Worm (Caenorhabditis elegans) whole organism, L1 larva: ENCODE data around the gene mrpl-53.

Source experiments
- C34B4.2 ChIP-seq: sonication (generic microtip); optimal IDR thresholded peaks from 2 replicates; lab custom pipeline; 2017; ENCODE audit warnings: mild to moderate bottlenecking, missing genetic modification characterization, missing compliant biosample characterization
- F16B12.6 ChIP-seq: fragments of 150-350 bp; optimal IDR thresholded peaks from 2 replicates; lab custom pipeline; 2014; ENCODE audit warnings: missing biosample characterization, missing genetic modification characterization
- Y116A8C.19 ChIP-seq: sonication (generic microtip); optimal IDR thresholded peaks from 2 replicates; lab custom pipeline; 2016; ENCODE audit warnings: missing compliant biosample characterization, missing genetic modification characterization, borderline replicate concordance
- aha-1 ChIP-seq: fragments of 150-350 bp; optimal IDR thresholded peaks from 2 replicates; lab custom pipeline; 2014; ENCODE audit warnings: missing biosample characterization, missing genetic modification characterization
- alr-1 ChIP-seq: fragments of 200-800 bp; sonication (Bioruptor generic); optimal IDR thresholded peaks from 2 replicates; lab custom pipeline; 2018; ENCODE audit warnings: borderline replicate concordance, mild to moderate bottlenecking, missing genetic modification characterization, missing compliant biosample characterization
- aly-2 ChIP-seq: fragments of 150-350 bp; optimal IDR thresholded peaks from 2 replicates; lab custom pipeline; 2014; ENCODE audit warnings: missing biosample characterization, missing genetic modification characterization
- ama-1 ChIP-seq: fragments of 150-350 bp; optimal IDR thresholded peaks from 2 replicates; lab custom pipeline; 2014
- blmp-1 ChIP-seq: fragments of 150-350 bp; optimal IDR thresholded peaks from 2 replicates; lab custom pipeline; 2014; ENCODE audit warnings: missing biosample characterization, missing genetic modification characterization
- ceh-82 ChIP-seq, 3 experiments: fragments of 150-350 bp in 1 of 3; sonication (generic microtip) in 2 of 3; optimal IDR thresholded peaks; 2 replicates each; lab custom pipeline; 2014 to 2017; ENCODE audit warnings: missing biosample characterization in 3 of 3, missing genetic modification characterization in 3 of 3
- ceh-88 ChIP-seq: fragments of 200-800 bp; sonication (Bioruptor generic); IDR thresholded peaks from 2 replicates; pipeline ENCODE4 v1.3.6; 2022; ENCODE audit warnings: missing genetic modification characterization, missing compliant biosample characterization
- efl-1 ChIP-seq, 4 experiments: fragments of 150-350 bp; optimal IDR thresholded peaks in 3 of 4; peaks in 1 of 4; 1 replicate in 1 of 4; 2 replicates in 3 of 4; lab custom pipeline; 2014; ENCODE audit warnings: missing biosample characterization in 2 of 4, missing genetic modification characterization in 2 of 4, missing genetic modification reagents in 2 of 4
- egl-27 ChIP-seq, 2 experiments: fragments of 150-350 bp in 1 of 2; sonication (generic microtip); optimal IDR thresholded peaks; 3 replicates each; lab custom pipeline; 2017 to 2018; ENCODE audit warnings: missing biosample characterization in 2 of 2, missing genetic modification characterization in 2 of 2, missing genetic modification reagents in 2 of 2
- elt-3 ChIP-seq, 6 experiments: fragments of 150-350 bp in 1 of 6; sonication (generic microtip); optimal IDR thresholded peaks; 2 replicates each; lab custom pipeline; 2017 to 2018; ENCODE audit warnings: missing biosample characterization in 6 of 6, missing genetic modification characterization in 6 of 6, inconsistent platforms in 1 of 6
- fkh-10 ChIP-seq: sonication (generic microtip); optimal IDR thresholded peaks from 2 replicates; lab custom pipeline; 2017; ENCODE audit warnings: missing biosample characterization, missing genetic modification reagents, missing genetic modification characterization
- grh-1 ChIP-seq: fragments of 200-800 bp; sonication (Bioruptor generic); IDR thresholded peaks from 2 replicates; pipeline ENCODE4 v1.3.6; 2022; ENCODE audit warnings: missing genetic modification reagents, missing genetic modification characterization, missing compliant biosample characterization
- jun-1 ChIP-seq: fragments of 150-350 bp; optimal IDR thresholded peaks from 2 replicates; lab custom pipeline; 2014; ENCODE audit warnings: missing biosample characterization, missing genetic modification reagents, missing genetic modification characterization
- lin-13 ChIP-seq: fragments of 150-350 bp; optimal IDR thresholded peaks from 2 replicates; lab custom pipeline; 2014; ENCODE audit warnings: missing biosample characterization, missing genetic modification reagents, missing genetic modification characterization
- lin-14 ChIP-seq: fragments of 200-800 bp; sonication (Bioruptor generic); optimal IDR thresholded peaks from 2 replicates; lab custom pipeline; 2018; ENCODE audit warnings: mild to moderate bottlenecking, missing genetic modification characterization, moderate library complexity, missing compliant biosample characterization
- lin-35 ChIP-seq, 2 experiments: fragments of 150-350 bp; optimal IDR thresholded peaks; 2 replicates each; lab custom pipeline; 2014; ENCODE audit warnings: missing biosample characterization in 2 of 2, missing genetic modification characterization in 2 of 2, missing genetic modification reagents in 2 of 2
- lin-39 ChIP-seq: fragments of 150-350 bp; optimal IDR thresholded peaks from 2 replicates; lab custom pipeline; 2014; ENCODE audit warnings: missing biosample characterization, missing genetic modification reagents, missing genetic modification characterization
- lsy-2 ChIP-seq, 2 experiments: fragments of 150-350 bp; optimal IDR thresholded peaks; 2 replicates each; lab custom pipeline; 2014; ENCODE audit warnings: missing biosample characterization in 2 of 2, missing genetic modification characterization in 2 of 2
- mef-2 ChIP-seq: fragments of 150-350 bp; optimal IDR thresholded peaks from 2 replicates; lab custom pipeline; 2014; ENCODE audit warnings: missing biosample characterization, missing genetic modification characterization
- mep-1 ChIP-seq: fragments of 150-350 bp; optimal IDR thresholded peaks from 2 replicates; lab custom pipeline; 2014; ENCODE audit warnings: missing biosample characterization, missing genetic modification characterization
- nhr-19 ChIP-seq: fragments of 200-800 bp; sonication (Bioruptor generic); conservative IDR thresholded peaks from 2 replicates; pipeline ENCODE4 v1.3.6; 2022; ENCODE audit warnings: missing genetic modification characterization, missing compliant biosample characterization
- nhr-20 ChIP-seq: sonication (generic microtip); optimal IDR thresholded peaks from 2 replicates; lab custom pipeline; 2016; ENCODE audit warnings: mild to moderate bottlenecking, missing genetic modification characterization, missing compliant biosample characterization
- nhr-237 ChIP-seq: fragments of 150-350 bp; optimal IDR thresholded peaks from 2 replicates; lab custom pipeline; 2014; ENCODE audit warnings: missing biosample characterization, missing genetic modification characterization
- nhr-28 ChIP-seq: fragments of 150-350 bp; optimal IDR thresholded peaks from 2 replicates; lab custom pipeline; 2014; ENCODE audit warnings: missing biosample characterization, missing genetic modification characterization
- nhr-71 ChIP-seq: sonication (generic microtip); optimal IDR thresholded peaks from 2 replicates; lab custom pipeline; 2016; ENCODE audit warnings: mild to moderate bottlenecking, missing genetic modification characterization, moderate library complexity, missing compliant biosample characterization
- nhr-85 ChIP-seq: sonication (generic microtip); peaks from one replicate; lab custom pipeline; 2016; ENCODE audit warnings: missing genetic modification characterization, inconsistent platforms, missing compliant biosample characterization
- nhr-90 ChIP-seq: sonication (generic microtip); optimal IDR thresholded peaks from 2 replicates; lab custom pipeline; 2016; ENCODE audit warnings: mild to moderate bottlenecking, missing genetic modification characterization, missing compliant biosample characterization; ENCODE audit not compliant: poor library complexity
- pag-3 ChIP-seq: sonication (generic microtip); optimal IDR thresholded peaks from 2 replicates; lab custom pipeline; 2017; ENCODE audit warnings: missing genetic modification characterization, mild to moderate bottlenecking, missing compliant biosample characterization, antibody characterized with exemption, borderline replicate concordance; ENCODE audit not compliant: insufficient read depth
- pax-3 ChIP-seq: fragments of 200-800 bp; sonication (Bioruptor generic); optimal IDR thresholded peaks from 2 replicates; lab custom pipeline; 2018; ENCODE audit warnings: mild to moderate bottlenecking, missing genetic modification characterization, moderate library complexity, missing compliant biosample characterization
- pqm-1 ChIP-seq: sonication (generic microtip); optimal IDR thresholded peaks from 3 replicates; lab custom pipeline; 2017; ENCODE audit warnings: missing biosample characterization, missing genetic modification characterization
- rnt-1 ChIP-seq: sonication (generic microtip); optimal IDR thresholded peaks from 2 replicates; lab custom pipeline; 2016; ENCODE audit warnings: mild to moderate bottlenecking, missing genetic modification characterization, moderate library complexity, missing compliant biosample characterization
- snu-23 ChIP-seq: sonication (generic microtip); optimal IDR thresholded peaks from 2 replicates; lab custom pipeline; 2016; ENCODE audit warnings: missing genetic modification characterization, missing compliant biosample characterization
- sptf-1 ChIP-seq: fragments of 150-350 bp; optimal IDR thresholded peaks from 2 replicates; lab custom pipeline; 2014; ENCODE audit warnings: missing biosample characterization, missing genetic modification characterization
- swsn-7 ChIP-seq: sonication (generic microtip); optimal IDR thresholded peaks from 2 replicates; lab custom pipeline; 2016; ENCODE audit warnings: missing genetic modification characterization, missing compliant biosample characterization
- tbx-2 ChIP-seq: sonication (generic microtip); optimal IDR thresholded peaks from 2 replicates; lab custom pipeline; 2016; ENCODE audit warnings: missing genetic modification characterization, missing compliant biosample characterization
- unc-130 ChIP-seq: fragments of 150-350 bp; optimal IDR thresholded peaks from 2 replicates; lab custom pipeline; 2017; ENCODE audit warnings: missing biosample characterization, missing genetic modification characterization, inconsistent platforms
- unc-30 ChIP-seq: sonication (generic microtip); optimal IDR thresholded peaks from 2 replicates; lab custom pipeline; 2017; ENCODE audit warnings: missing biosample characterization, missing genetic modification characterization
- unc-86 ChIP-seq: sonication (generic microtip); optimal IDR thresholded peaks from 2 replicates; lab custom pipeline; 2016; ENCODE audit warnings: missing genetic modification characterization, missing compliant biosample characterization
- zag-1 ChIP-seq: fragments of 150-350 bp; optimal IDR thresholded peaks from 2 replicates; lab custom pipeline; 2014; ENCODE audit warnings: missing biosample characterization, missing genetic modification characterization
- ztf-11 ChIP-seq, 2 experiments: sonication (generic microtip); optimal IDR thresholded peaks; 2 replicates each; lab custom pipeline; 2016 to 2017; ENCODE audit warnings: missing genetic modification characterization in 2 of 2, missing biosample characterization in 1 of 2, missing compliant biosample characterization in 1 of 2

The mrpl-53 gene

ce11 chrII:9566045-9566444 is 31.4 kb upstream of the mrpl-53 start (continued):
- TF ChIP-seq pqm-1 (no peak), nhr-237 (no peak), lin-35 (GFP tag; optimal IDR thresholded peaks at IDR 0.05; lab: Kevin White, UChicago) (peak; percentile 11 to 54), ceh-82 (tag; optimal IDR thresholded peaks at IDR 0.05; lab: Kevin White, UChicago) (peak in 1 of 3 experiments; percentile 12), lin-13 (GFP tag; lab: Kevin White, UChicago) (peak; percentile 7), nhr-28 (tag; lab: Kevin White, UChicago) (no peak), ceh-88 (GFP tag; lab: Robert Waterston, UW) (no peak), alr-1 (tag; lab: Kevin White, UChicago) (no peak), egl-27 (tag; optimal IDR thresholded peaks at IDR 0.05; lab: Kevin White, UChicago) (no peak)

DNA sequence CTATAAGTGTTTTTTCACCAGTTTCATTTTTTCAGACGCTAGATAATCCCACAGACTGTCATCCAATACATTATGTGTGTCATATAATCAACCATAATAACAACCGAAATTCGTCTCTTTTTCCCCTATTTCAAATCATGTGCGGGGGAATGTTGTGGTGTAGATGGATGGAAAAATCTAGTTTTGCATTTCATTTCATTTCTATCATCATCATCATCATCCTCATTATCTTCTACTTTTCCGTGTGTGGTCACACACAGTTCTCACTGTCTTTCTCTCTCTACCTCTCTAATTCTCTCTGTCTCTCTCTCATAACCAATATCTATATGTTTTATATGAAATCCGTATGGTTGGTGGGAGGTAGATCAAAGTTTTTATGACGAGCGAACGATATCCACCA is 24.0 kb upstream of the mrpl-53 start:
- TF ChIP-seq ama-1: no peak
- no peak for TF ChIP-seq jun-1 (tag; lab: Kevin White, UChicago)
- TF ChIP-seq pag-3: no peak
- no peak for TF ChIP-seq nhr-237
- no peak for TF ChIP-seq mef-2 (tag; lab: Kevin White, UChicago)
- TF ChIP-seq lin-35 (GFP tag; optimal IDR thresholded peaks at IDR 0.05; lab: Kevin White, UChicago): peak in 1 of 2 experiments; percentile 24
- no peak for TF ChIP-seq pax-3
- TF ChIP-seq zag-1 (tag; lab: Kevin White, UChicago): no peak
- no peak for TF ChIP-seq unc-130 (tag; lab: Kevin White, UChicago)
- peak; percentile 2 for TF ChIP-seq mep-1 (tag; lab: Kevin White, UChicago)
- TF ChIP-seq unc-30: no peak
- peak; percentile 6 for TF ChIP-seq swsn-7 (tag; lab: Kevin White, UChicago)
- TF ChIP-seq fkh-10 (GFP tag; lab: Kevin White, UChicago): no peak
- no peak for TF ChIP-seq ztf-11 (tag; optimal IDR thresholded peaks at IDR 0.05; lab: Kevin White, UChicago)
- no peak for TF ChIP-seq tbx-2
- peak; percentile 67 for TF ChIP-seq lin-14 (GFP tag; lab: Kevin White, UChicago)
- peak; percentile 72 for TF ChIP-seq nhr-20
- no peak for TF ChIP-seq ceh-82 (tag; optimal IDR thresholded peaks at IDR 0.05; lab: Kevin White, UChicago)
- TF ChIP-seq nhr-71 (tag; lab: Kevin White, UChicago): peak; percentile 25
- TF ChIP-seq sptf-1: no peak
- TF ChIP-seq F16B12.6 (tag; lab: Kevin White, UChicago): no peak
- TF ChIP-seq C34B4.2: no peak
- no peak for TF ChIP-seq rnt-1 (tag; lab: Kevin White, UChicago)
- TF ChIP-seq elt-3 (tag; optimal IDR thresholded peaks at IDR 0.05; lab: Kevin White, UChicago): peak in 1 of 6 experiments; percentile 52
- TF ChIP-seq nhr-90 (tag; lab: Kevin White, UChicago): peak; percentile 51
- TF ChIP-seq nhr-85 (tag; lab: Kevin White, UChicago): peak; percentile 80
- TF ChIP-seq blmp-1 (tag; lab: Kevin White, UChicago): peak; percentile 54
- no peak for TF ChIP-seq unc-86
- peak in 1 of 2 experiments; percentile 32 for TF ChIP-seq lsy-2 (tag; optimal IDR thresholded peaks at IDR 0.05; lab: Kevin White, UChicago)
- TF ChIP-seq lin-39: no peak
- peak; percentile 71 for TF ChIP-seq snu-23 (GFP tag; lab: Kevin White, UChicago)
- no peak for TF ChIP-seq Y116A8C.19
- TF ChIP-seq grh-1 (GFP tag; lab: Robert Waterston, UW): peak; percentile 47; the same call in 1 of the 2 replicates
- TF ChIP-seq aly-2: no peak
- no peak for TF ChIP-seq alr-1 (tag; lab: Kevin White, UChicago)
- TF ChIP-seq efl-1 (optimal IDR thresholded peaks at IDR 0.05; lab: Kevin White, UChicago): no peak
- TF ChIP-seq efl-1 (GFP tag; optimal IDR thresholded peaks at IDR 0.05 in 1 of 2; lab: Kevin White, UChicago): peak in 1 of 2 experiments; percentile 59
- no peak for TF ChIP-seq aha-1
- 0 out of 2 replicates have a peak, but pooled peaks have one; percentile 12 for TF ChIP-seq nhr-19 (GFP tag; lab: Robert Waterston, UW)
